Fruit fly (Drosophila melanogaster) whole organism, embryonic: ENCODE data around the gene brat.
A peak's percentile ranks its signal among the peaks of the same experiment; 100 is the strongest.

Experiments
- Ada2b ChIP-seq: fragments of 200-800 bp; sonication (Bioruptor generic); IDR thresholded peaks from 2 replicates; pipeline ENCODE4 v1.3.6; 2022; ENCODE audit warnings: missing biosample characterization, missing genetic modification characterization
- CG10274 ChIP-seq: fragments of 200-800 bp; sonication (Bioruptor generic); optimal IDR thresholded peaks from 3 replicates; lab custom pipeline; 2017; ENCODE audit warnings: missing biosample characterization, mild to moderate bottlenecking, missing genetic modification characterization
- CG10543 ChIP-seq: fragments of 200-800 bp; sonication (Bioruptor generic); optimal IDR thresholded peaks from 3 replicates; lab custom pipeline; 2017; ENCODE audit warnings: missing biosample characterization, mild to moderate bottlenecking, missing genetic modification characterization, moderate library complexity
- CG11695 ChIP-seq: fragments of 200-800 bp; sonication (Bioruptor generic); IDR thresholded peaks from 3 replicates; pipeline ENCODE4 v1.3.6; 2022; ENCODE audit warnings: missing biosample characterization, missing genetic modification characterization
- CG12236 ChIP-seq: fragments of 200-800 bp; sonication (Bioruptor generic); optimal IDR thresholded peaks from 2 replicates; lab custom pipeline; 2016; ENCODE audit warnings: missing biosample characterization, missing genetic modification characterization
- CG14860 ChIP-seq: fragments of 200-800 bp; sonication (Bioruptor generic); IDR thresholded peaks from 3 replicates; pipeline ENCODE4 v1.3.6; 2022; ENCODE audit warnings: missing biosample characterization, missing genetic modification characterization; ENCODE audit not compliant: partially characterized antibody
- CG2202 ChIP-seq: fragments of 200-800 bp; sonication (Bioruptor generic); optimal IDR thresholded peaks from 2 replicates; lab custom pipeline; 2018; ENCODE audit warnings: missing biosample characterization, mild to moderate bottlenecking, missing genetic modification characterization
- CG6791 ChIP-seq: fragments of 200-800 bp; sonication (Bioruptor generic); IDR thresholded peaks from 3 replicates; pipeline ENCODE4 v1.3.6; 2022; ENCODE audit warnings: missing biosample characterization, missing genetic modification characterization; ENCODE audit not compliant: partially characterized antibody
- CG7745 ChIP-seq: fragments of 200-800 bp; sonication (Bioruptor generic); optimal IDR thresholded peaks from 2 replicates; lab custom pipeline; 2018; ENCODE audit warnings: missing biosample characterization, mild to moderate bottlenecking, missing genetic modification characterization, moderate library complexity
- CG7928 ChIP-seq: fragments of 200-800 bp; sonication (Bioruptor generic); optimal IDR thresholded peaks from 2 replicates; lab custom pipeline; 2017; ENCODE audit warnings: missing biosample characterization, mild to moderate bottlenecking, missing genetic modification characterization
- CG8089 ChIP-seq: fragments of 200-800 bp; sonication (Bioruptor generic); optimal IDR thresholded peaks from 3 replicates; lab custom pipeline; 2016; ENCODE audit warnings: missing biosample characterization, missing genetic modification characterization
- CG8359 ChIP-seq: fragments of 200-800 bp; sonication (Bioruptor generic); optimal IDR thresholded peaks from 2 replicates; lab custom pipeline; 2017; ENCODE audit warnings: missing biosample characterization, mild to moderate bottlenecking, missing genetic modification characterization, borderline replicate concordance
- CG8924 ChIP-seq: fragments of 200-800 bp; optimal IDR thresholded peaks from 3 replicates; lab custom pipeline; 2019; ENCODE audit warnings: missing biosample characterization, mild to moderate bottlenecking, missing genetic modification characterization, moderate library complexity
- CG9727 ChIP-seq: fragments of 200-800 bp; sonication (Bioruptor generic); optimal IDR thresholded peaks from 3 replicates; lab custom pipeline; 2017; ENCODE audit warnings: missing biosample characterization, mild to moderate bottlenecking, missing genetic modification characterization
- CHES-1-like ChIP-seq: fragments of 200-800 bp; sonication (Bioruptor generic); optimal IDR thresholded peaks from 2 replicates; lab custom pipeline; 2016; ENCODE audit warnings: missing biosample characterization, missing genetic modification characterization
- D ChIP-seq, 2 experiments: fragments of 200-800 bp in 1 of 2; fragments of >200 bp in 1 of 2; sonication (Bioruptor generic) in 1 of 2; optimal IDR thresholded peaks; 2 replicates in 1 of 2; 3 replicates in 1 of 2; lab custom pipeline; 2017; ENCODE audit warnings: mild to moderate bottlenecking in 1 of 2, missing biosample characterization in 1 of 2, missing genetic modification characterization in 1 of 2, missing genetic modification reagents in 1 of 2
- Eip74EF ChIP-seq, 2 experiments: fragments of 200-800 bp in 1 of 2; fragments of >200 bp in 1 of 2; sonication (Bioruptor generic) in 1 of 2; optimal IDR thresholded peaks; 2 replicates each; lab custom pipeline; 2017 to 2019; ENCODE audit warnings: missing biosample characterization in 2 of 2, missing genetic modification characterization in 2 of 2, mild to moderate bottlenecking in 1 of 2, moderate library complexity in 1 of 2
- Fer1 ChIP-seq: fragments of 200-800 bp; sonication (Bioruptor generic); optimal IDR thresholded peaks from 2 replicates; lab custom pipeline; 2017; ENCODE audit warnings: missing biosample characterization, mild to moderate bottlenecking, missing genetic modification characterization
- Gug ChIP-seq: fragments of 200-800 bp; sonication (Bioruptor generic); IDR thresholded peaks from 4 replicates; pipeline ENCODE4 v1.3.6; 2022; ENCODE audit warnings: missing biosample characterization, missing genetic modification characterization
- HmgD ChIP-seq: fragments of 200-800 bp; sonication (Bioruptor generic); optimal IDR thresholded peaks from 3 replicates; lab custom pipeline; 2016; ENCODE audit warnings: missing biosample characterization, missing genetic modification characterization
- Hsf ChIP-seq: fragments of 200-800 bp; sonication (Bioruptor generic); optimal IDR thresholded peaks from 3 replicates; lab custom pipeline; 2016; ENCODE audit warnings: missing biosample characterization, missing genetic modification characterization
- Opbp ChIP-seq: fragments of 200-800 bp; sonication (Bioruptor generic); IDR thresholded peaks from 3 replicates; pipeline ENCODE4 v1.3.6; 2022; ENCODE audit warnings: missing biosample characterization, missing genetic modification characterization; ENCODE audit not compliant: partially characterized antibody
- Optix ChIP-seq: fragments of 200-800 bp; sonication (Bioruptor generic); IDR thresholded peaks from 3 replicates; pipeline ENCODE4 v1.3.6; 2022; ENCODE audit warnings: missing biosample characterization, missing genetic modification characterization
- Pdp1 ChIP-seq, 2 experiments: fragments of 200-800 bp; sonication (Bioruptor generic); optimal IDR thresholded peaks; 3 replicates each; lab custom pipeline; 2016; ENCODE audit warnings: missing biosample characterization in 2 of 2, missing genetic modification characterization in 2 of 2, mild to moderate bottlenecking in 1 of 2, moderate library complexity in 1 of 2
- Ptx1 ChIP-seq: fragments of 200-800 bp; sonication (Bioruptor generic); IDR thresholded peaks from 2 replicates; pipeline ENCODE4 v1.3.6; 2022; ENCODE audit warnings: missing biosample characterization, missing genetic modification characterization
- Sox102F ChIP-seq: fragments of 200-800 bp; sonication (Bioruptor generic); optimal IDR thresholded peaks from 2 replicates; lab custom pipeline; 2018; ENCODE audit warnings: missing biosample characterization, mild to moderate bottlenecking, missing genetic modification characterization, moderate library complexity
- Vsx1 ChIP-seq: fragments of 200-800 bp; sonication (Bioruptor generic); optimal IDR thresholded peaks from 2 replicates; lab custom pipeline; 2017; ENCODE audit warnings: missing biosample characterization, mild to moderate bottlenecking, missing genetic modification characterization, missing genetic modification reagents
- Xbp1 ChIP-seq: fragments of 200-800 bp; sonication (Bioruptor generic); optimal IDR thresholded peaks from 3 replicates; lab custom pipeline; 2016; ENCODE audit warnings: missing biosample characterization, mild to moderate bottlenecking, missing genetic modification characterization
- chif ChIP-seq, 2 experiments: fragments of 200-800 bp; sonication (Bioruptor generic); optimal IDR thresholded peaks; 3 replicates each; lab custom pipeline; 2016; ENCODE audit warnings: missing biosample characterization in 2 of 2, missing genetic modification characterization in 2 of 2
- chn ChIP-seq: fragments of 200-800 bp; sonication (Bioruptor generic); optimal IDR thresholded peaks from 2 replicates; lab custom pipeline; 2016; ENCODE audit warnings: missing biosample characterization, missing genetic modification characterization
- corto ChIP-seq: fragments of 200-800 bp; sonication (Bioruptor generic); optimal IDR thresholded peaks from 2 replicates; lab custom pipeline; 2016; ENCODE audit warnings: missing biosample characterization, mild to moderate bottlenecking, missing genetic modification characterization, moderate library complexity
- dan ChIP-seq: fragments of 200-800 bp; sonication (Bioruptor generic); IDR thresholded peaks from 2 replicates; pipeline ENCODE4 v1.3.6; 2022; ENCODE audit warnings: missing biosample characterization, missing genetic modification characterization
- danr ChIP-seq: fragments of 200-800 bp; sonication (Bioruptor generic); IDR thresholded peaks from 2 replicates; pipeline ENCODE4 v1.3.6; 2022; ENCODE audit warnings: missing biosample characterization, missing genetic modification characterization
- dm ChIP-seq: fragments of 200-800 bp; sonication (Bioruptor generic); optimal IDR thresholded peaks from 3 replicates; lab custom pipeline; 2016; ENCODE audit warnings: missing biosample characterization, missing genetic modification characterization
- dmrt11E ChIP-seq: fragments of 200-800 bp; sonication (Bioruptor generic); optimal IDR thresholded peaks from 3 replicates; lab custom pipeline; 2018; ENCODE audit warnings: missing biosample characterization, mild to moderate bottlenecking, missing genetic modification characterization, moderate library complexity
- ems ChIP-seq: fragments of 200-800 bp; sonication (Bioruptor generic); optimal IDR thresholded peaks from 3 replicates; lab custom pipeline; 2016; ENCODE audit warnings: missing biosample characterization, missing genetic modification characterization
- inv ChIP-seq: fragments of 200-800 bp; sonication (Bioruptor generic); IDR thresholded peaks from 2 replicates; pipeline ENCODE4 v1.3.6; 2022; ENCODE audit warnings: missing biosample characterization, missing genetic modification characterization; ENCODE audit not compliant: partially characterized antibody
- nerfin-2 ChIP-seq: fragments of 200-800 bp; sonication (Bioruptor generic); IDR thresholded peaks from 2 replicates; pipeline ENCODE4 v1.3.6; 2022; ENCODE audit warnings: missing biosample characterization, missing genetic modification characterization; ENCODE audit not compliant: partially characterized antibody
- onecut ChIP-seq: fragments of 200-800 bp; sonication (Bioruptor generic); IDR thresholded peaks from 2 replicates; pipeline ENCODE4 v1.3.6; 2022; ENCODE audit warnings: missing biosample characterization, missing genetic modification characterization
- pho ChIP-seq: fragments of 200-800 bp; sonication (Bioruptor generic); optimal IDR thresholded peaks from 2 replicates; lab custom pipeline; 2016; ENCODE audit warnings: missing biosample characterization, missing genetic modification characterization
- schlank ChIP-seq: fragments of 200-800 bp; sonication (Bioruptor generic); optimal IDR thresholded peaks from 2 replicates; lab custom pipeline; 2018; ENCODE audit warnings: missing biosample characterization, mild to moderate bottlenecking, missing genetic modification characterization
- sens ChIP-seq: fragments of 200-800 bp; sonication (Bioruptor generic); peaks from one replicate; lab custom pipeline; 2016; ENCODE audit warnings: missing biosample characterization, missing genetic modification characterization
- slou ChIP-seq: fragments of 200-800 bp; sonication (Bioruptor generic); optimal IDR thresholded peaks from 3 replicates; lab custom pipeline; 2016; ENCODE audit warnings: missing biosample characterization, missing genetic modification characterization
- sob ChIP-seq: fragments of 200-800 bp; sonication (Bioruptor generic); IDR thresholded peaks from 2 replicates; pipeline ENCODE4 v1.3.6; 2022; ENCODE audit warnings: missing biosample characterization, missing genetic modification characterization
- tgo ChIP-seq: fragments of 200-800 bp; sonication (Bioruptor generic); IDR thresholded peaks from 3 replicates; pipeline ENCODE4 v1.3.6; 2022; ENCODE audit warnings: missing biosample characterization, missing genetic modification characterization
- tna ChIP-seq: fragments of 200-800 bp; sonication (Bioruptor generic); IDR thresholded peaks from 2 replicates; pipeline ENCODE4 v1.3.6; 2022; ENCODE audit warnings: missing biosample characterization, missing genetic modification characterization; ENCODE audit not compliant: partially characterized antibody
- tup ChIP-seq: fragments of 200-800 bp; sonication (Bioruptor generic); optimal IDR thresholded peaks from 2 replicates; lab custom pipeline; 2016; ENCODE audit warnings: missing biosample characterization, mild to moderate bottlenecking, missing genetic modification characterization, moderate library complexity
- twi ChIP-seq: fragments of 200-800 bp; optimal IDR thresholded peaks from 2 replicates; lab custom pipeline; 2019; ENCODE audit warnings: missing biosample characterization, mild to moderate bottlenecking, missing genetic modification characterization, moderate library complexity
- unpg ChIP-seq: fragments of 200-800 bp; sonication (Bioruptor generic); optimal IDR thresholded peaks from 3 replicates; lab custom pipeline; 2018; ENCODE audit warnings: missing biosample characterization, mild to moderate bottlenecking, missing genetic modification characterization, moderate library complexity
- zfh1 ChIP-seq: fragments of 200-800 bp; sonication (Bioruptor generic); IDR thresholded peaks from 3 replicates; pipeline ENCODE4 v1.3.6; 2022; ENCODE audit warnings: missing biosample characterization, missing genetic modification characterization

Gene brat

DNA sequence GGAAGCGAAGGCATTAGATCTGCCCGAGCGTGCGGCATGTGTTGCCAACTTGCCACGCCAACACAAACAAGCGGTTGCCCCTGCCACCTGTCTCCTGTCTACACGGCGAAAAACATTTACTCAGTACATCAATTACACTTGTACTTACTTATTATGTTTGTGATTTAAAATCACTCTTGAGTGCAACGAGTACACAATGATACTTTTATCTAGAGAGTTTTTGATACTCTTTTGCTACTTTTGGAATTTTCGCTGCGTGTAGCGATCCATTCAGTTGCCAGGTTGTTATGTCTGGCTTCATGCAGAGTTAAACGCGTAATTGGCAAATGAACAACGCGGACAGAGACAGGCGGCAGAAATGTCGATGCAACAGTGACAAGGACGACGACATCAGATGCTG is 60.1 kb downstream of the brat start (continued):
- TF ChIP-seq CG8924 (tag; lab: Kevin White, UChicago) (no peak), schlank (tag; lab: Kevin White, UChicago) (no peak), Ptx1 (GFP tag; lab: Robert Waterston, UW) (0 out of 2 replicates have a peak, but pooled peaks have one; percentile 25), CG7745 (tag; lab: Kevin White, UChicago) (no peak), dan (GFP tag; lab: Robert Waterston, UW) (no peak), HmgD (GFP tag; lab: Kevin White, UChicago) (no peak), dmrt11E (tag; lab: Kevin White, UChicago) (peak; percentile 26), inv (GFP tag; lab: Robert Waterston, UW) (no peak), CG6791 (GFP tag; lab: Robert Waterston, UW) (no peak), CG10543 (GFP tag; lab: Kevin White, UChicago) (no peak), Eip74EF (GFP tag; optimal IDR thresholded peaks at IDR 0.05; lab: Kevin White, UChicago) (no peak), Hsf (GFP tag; lab: Kevin White, UChicago) (no peak), chif (GFP tag; optimal IDR thresholded peaks at IDR 0.05; lab: Kevin White, UChicago) (peak in 1 of 2 experiments; percentile 32), CG14860 (GFP tag; lab: Robert Waterston, UW) (no peak), CG9727 (GFP tag; lab: Kevin White, UChicago) (peak; percentile 47), Optix (no peak), tup (GFP tag; lab: Kevin White, UChicago) (no peak), Vsx1 (GFP tag; lab: Kevin White, UChicago) (no peak), CG8359 (no peak), slou (no peak), CG7928 (GFP tag; lab: Kevin White, UChicago) (no peak), dm (no peak), unpg (GFP tag; lab: Kevin White, UChicago) (peak; percentile 5), ems (no peak), sens (peak; percentile 48), Gug (no peak), CG12236 (GFP tag; lab: Kevin White, UChicago) (no peak), D (optimal IDR thresholded peaks at IDR 0.05; lab: Kevin White, UChicago) (no peak), D (GFP tag; optimal IDR thresholded peaks at IDR 0.05; lab: Kevin White, UChicago) (no peak), tna (GFP tag; lab: Robert Waterston, UW) (no peak), CG10274 (GFP tag; lab: Kevin White, UChicago) (no peak), Xbp1 (peak; percentile 35), chn (no peak), nerfin-2 (GFP tag; lab: Robert Waterston, UW) (no peak), corto (GFP tag; lab: Kevin White, UChicago) (no peak), danr (GFP tag; lab: Robert Waterston, UW) (no peak), Opbp (GFP tag; lab: Robert Waterston, UW) (no peak), Fer1 (no peak), onecut (no peak), Ada2b (no peak), Pdp1 (GFP tag; optimal IDR thresholded peaks at IDR 0.05; lab: Kevin White, UChicago) (peak in 1 of 2 experiments; percentile 9), CG11695 (0 out of 3 replicates have a peak, but pooled peaks have one; percentile 22), Sox102F (GFP tag; lab: Kevin White, UChicago) (peak; percentile 19), tgo (GFP tag; lab: Robert Waterston, UW) (no peak), CHES-1-like (GFP tag; lab: Kevin White, UChicago) (no peak), CG8089 (GFP tag; lab: Kevin White, UChicago) (no peak), CG2202 (tag; lab: Kevin White, UChicago) (no peak), zfh1 (GFP tag; lab: Robert Waterston, UW) (peak; percentile 69; the same call in 2 of the 3 replicates), twi (tag; lab: Kevin White, UChicago) (peak; percentile 7), sob (GFP tag; lab: Robert Waterston, UW) (no peak), pho (GFP tag; lab: Kevin White, UChicago) (no peak)
